Fruit fly (Drosophila melanogaster): ENCODE data around the gene Sirup.

Gene Sirup

DNA sequence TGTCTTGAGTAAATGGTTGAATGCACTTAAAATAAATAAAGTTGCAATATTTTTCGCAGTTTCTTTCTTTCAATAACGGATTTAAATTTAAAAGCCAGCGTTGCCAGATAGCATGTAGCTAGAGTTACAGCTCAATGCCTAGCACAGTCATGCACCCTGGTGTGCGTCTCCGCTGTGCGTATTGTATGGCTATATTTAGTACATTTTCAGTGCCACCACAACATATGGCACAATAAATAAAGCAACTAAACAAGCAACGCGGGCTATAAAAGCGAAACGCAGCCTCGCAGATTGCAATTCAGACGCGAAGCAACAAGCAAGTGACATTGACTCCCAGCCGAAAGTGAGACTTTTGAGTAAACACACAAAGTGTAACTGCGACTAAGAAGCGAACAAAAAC lies at the start of gene Sirup:
Sirup (plus strand) TSS at position 215 of the 400 bp plus-strand sequence.
- TF ChIP-seq CG17801 (GFP tag; optimal IDR thresholded peaks at IDR 0.05; ENCODE audit: partially characterized antibody) = no peak

DNA sequence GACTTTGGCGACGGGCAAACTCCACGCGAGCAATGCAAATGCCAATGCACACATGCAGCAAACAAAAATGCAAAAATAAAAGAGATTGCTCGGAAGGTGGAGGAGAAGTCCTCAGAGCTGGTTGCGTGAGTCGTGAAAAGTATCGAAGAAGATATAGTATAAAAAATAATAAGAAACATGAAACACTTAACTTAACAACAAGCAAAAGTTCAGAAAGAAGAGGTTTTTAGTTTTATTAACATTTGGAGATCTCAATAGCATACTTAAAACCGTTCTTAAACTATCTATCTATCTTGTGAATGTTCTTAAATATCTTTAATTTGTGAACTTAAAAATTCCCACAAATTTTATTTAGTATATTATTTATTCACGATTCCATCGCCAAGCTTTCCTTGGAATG lies 49.7 kb upstream of the Sirup start:
- TF ChIP-seq CG17801 (GFP tag; optimal IDR thresholded peaks at IDR 0.05; ENCODE audit: partially characterized antibody) = no peak

DNA sequence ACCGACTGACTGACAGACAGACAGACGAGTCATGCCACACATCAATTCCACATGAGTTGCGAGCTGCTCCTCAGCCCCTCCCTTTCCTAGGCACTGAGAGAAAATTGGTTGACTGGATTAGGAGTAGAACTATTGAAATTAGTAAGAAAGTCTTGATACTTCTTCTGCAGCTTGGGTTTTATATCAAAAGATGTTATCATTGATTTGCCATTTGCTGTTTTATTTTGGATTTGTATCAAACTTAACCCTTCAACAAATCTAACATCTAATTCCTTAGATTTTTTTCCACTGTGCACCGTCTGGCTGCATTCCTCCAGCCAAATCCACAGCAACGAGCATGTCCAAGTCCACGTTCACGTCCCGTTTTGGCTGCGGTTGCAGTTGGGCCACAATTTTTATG lies 48.9 kb upstream of the Sirup start:
- no peak for TF ChIP-seq CG17801 (GFP tag; optimal IDR thresholded peaks at IDR 0.05; ENCODE audit: partially characterized antibody)

DNA sequence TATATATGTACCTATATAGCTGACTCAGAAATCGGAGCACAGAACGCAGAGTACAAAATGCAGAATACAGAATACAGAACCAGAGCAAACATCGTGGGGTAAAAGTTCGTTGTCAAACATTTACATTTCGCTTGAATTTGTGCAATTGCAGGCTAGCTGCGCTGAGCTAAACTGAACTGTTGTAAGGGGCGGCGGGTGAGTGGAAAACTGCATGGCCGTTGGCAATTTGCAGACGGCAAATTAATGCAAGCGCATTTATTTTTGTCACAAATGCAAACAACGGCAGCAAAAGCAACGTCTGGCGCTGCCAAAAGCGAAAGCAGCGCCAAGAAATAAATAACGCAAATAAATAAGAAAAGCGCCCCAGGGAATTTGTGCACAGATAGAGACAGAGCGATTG lies 46.7 kb upstream of the Sirup start:
- TF ChIP-seq CG17801 (GFP tag; optimal IDR thresholded peaks at IDR 0.05; ENCODE audit: partially characterized antibody) = peak; percentile 37

DNA sequence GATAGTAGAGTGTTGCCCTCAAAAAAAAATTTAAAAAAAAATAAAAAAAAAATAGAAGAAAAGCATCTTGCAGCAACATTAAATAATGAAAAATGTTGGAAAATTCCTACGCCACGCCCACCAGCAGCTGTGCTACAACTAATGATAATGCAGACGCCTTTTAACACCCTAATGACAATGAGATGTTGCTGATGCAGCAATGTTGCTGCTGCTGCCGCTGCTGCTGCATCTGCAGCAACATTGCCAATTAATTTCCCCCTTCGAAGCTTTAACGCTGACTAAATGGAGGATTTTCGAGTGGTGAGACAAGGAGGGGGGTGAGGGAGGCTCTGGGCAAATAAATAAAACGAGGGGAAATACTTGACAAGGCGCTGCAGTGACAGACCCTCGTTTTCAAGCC lies 46.3 kb upstream of the Sirup start:
- no peak for TF ChIP-seq CG17801 (GFP tag; optimal IDR thresholded peaks at IDR 0.05; ENCODE audit: partially characterized antibody)

DNA sequence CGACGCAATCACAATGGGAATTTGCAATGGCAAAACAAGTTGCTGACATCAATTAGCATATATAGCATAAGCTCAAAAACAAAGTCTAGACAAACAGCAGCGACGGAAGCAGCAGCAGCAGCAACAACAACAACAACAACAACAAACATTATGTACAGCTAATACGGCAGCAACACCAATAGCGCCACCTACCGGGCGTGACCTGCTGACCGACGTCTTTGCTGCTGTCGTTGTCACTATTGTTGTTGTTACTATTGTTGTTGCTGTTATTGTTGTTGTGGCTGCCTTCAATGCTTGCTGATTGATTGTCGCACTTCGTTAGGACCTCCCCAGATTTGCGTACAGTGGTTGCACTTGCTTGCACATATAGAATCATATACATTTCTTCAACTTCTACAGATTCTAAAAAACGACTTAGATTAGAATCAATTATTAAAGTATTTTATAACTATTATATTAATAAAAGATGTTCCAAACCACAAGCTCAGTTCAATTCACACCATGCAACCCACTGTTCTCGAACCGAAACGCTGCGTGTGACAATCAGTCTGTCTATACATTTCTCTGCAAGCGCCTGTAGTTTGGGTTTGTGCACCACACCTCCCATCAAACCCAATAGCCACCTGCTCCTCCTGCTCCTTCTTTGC lies 45.2 kb upstream of the Sirup start:
- no peak for TF ChIP-seq CG17801 (GFP tag; optimal IDR thresholded peaks at IDR 0.05; ENCODE audit: partially characterized antibody)

DNA sequence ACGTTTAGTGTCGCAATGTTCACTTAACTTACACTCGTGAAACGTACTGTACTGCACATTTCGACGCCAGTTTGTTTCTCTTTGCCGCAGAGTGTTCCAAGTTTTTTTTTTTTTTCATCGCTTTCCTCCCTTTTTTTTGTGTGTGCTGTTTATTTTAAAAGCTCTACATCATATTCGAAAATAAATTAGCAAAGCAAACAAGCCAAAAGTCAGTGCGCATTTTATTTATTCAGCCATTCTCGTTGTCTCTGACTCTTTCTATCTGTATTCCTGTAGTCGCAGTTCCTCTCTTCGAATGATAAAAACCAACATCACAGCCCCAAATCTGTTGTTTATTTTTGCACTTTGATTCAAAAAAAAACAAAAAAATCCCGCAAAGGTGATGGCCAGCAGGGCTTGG lies 44.1 kb upstream of the Sirup start:
- TF ChIP-seq CG17801 (GFP tag; optimal IDR thresholded peaks at IDR 0.05; ENCODE audit: partially characterized antibody) = no peak

DNA sequence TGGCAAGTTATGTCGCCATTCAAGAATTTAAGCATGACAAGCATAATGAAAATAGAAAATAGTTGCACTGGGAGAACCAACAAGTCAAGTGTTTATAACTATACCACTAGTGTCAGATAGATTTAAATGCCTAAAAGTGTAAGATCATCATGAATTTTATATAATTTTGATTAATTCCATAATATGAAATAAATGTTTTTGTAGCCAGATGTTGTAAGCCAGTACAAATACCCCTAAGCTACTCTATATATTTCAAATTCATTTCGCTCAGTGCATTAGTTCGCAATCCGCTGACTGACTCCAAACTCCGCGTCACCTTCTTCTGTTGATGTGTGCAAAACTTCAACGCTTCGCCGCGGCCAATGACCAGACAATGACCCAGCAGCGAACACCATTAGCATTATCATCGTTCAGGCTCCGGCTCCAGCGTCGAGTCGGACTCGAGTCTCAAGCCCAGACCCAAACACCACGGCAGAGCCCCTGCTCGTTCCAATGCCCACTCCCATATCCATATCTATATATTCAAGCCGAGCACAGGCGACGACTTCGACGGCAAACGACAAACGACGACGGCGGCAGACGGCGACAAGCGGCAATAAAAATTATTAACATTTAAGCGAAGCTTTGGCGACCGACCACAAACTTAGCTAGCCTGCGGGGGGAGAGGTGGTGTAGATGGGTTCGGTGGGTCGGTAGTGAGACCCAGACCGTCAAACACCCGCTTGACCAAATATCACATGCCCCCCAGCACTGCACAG lies 42.2 kb upstream of the Sirup start:
- no peak for TF ChIP-seq CG17801 (GFP tag; optimal IDR thresholded peaks at IDR 0.05; ENCODE audit: partially characterized antibody)

DNA sequence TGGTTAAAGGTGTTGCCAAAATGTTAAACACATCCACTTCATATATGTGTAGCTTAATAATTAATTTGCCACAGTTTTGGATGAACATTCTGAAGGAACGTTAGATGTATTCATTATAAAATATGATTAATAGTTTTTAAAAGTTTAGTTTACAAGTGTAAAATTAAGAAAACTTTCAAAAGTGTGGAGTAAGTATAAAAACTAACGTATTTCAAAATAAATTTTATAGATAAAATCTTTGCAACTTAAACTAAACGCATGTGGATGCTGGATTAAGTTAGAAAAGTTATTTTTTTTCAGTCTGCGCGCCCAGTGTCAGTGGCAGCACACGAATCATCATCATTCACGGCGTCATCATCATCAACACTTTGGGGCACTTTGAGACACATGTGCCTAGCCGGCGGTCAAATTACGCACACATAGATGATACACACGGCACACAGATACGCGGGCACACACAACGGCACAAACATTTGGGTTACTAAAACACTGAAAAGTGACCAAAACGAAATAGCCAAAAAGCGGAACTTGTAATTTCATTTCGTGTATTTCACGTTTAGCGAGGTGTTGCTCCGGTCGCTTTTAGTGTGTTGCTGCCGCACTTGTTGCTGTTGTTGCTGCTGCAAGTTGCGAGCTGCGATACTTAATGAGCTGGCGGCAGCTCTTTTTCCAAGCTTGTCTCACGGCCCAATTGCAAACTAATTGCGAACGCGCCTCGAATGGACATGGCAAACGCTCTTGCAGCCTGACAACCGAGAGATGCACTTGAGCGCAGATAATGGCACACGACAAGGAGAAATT lies 41.4 kb upstream of the Sirup start:
- TF ChIP-seq CG17801 (GFP tag; optimal IDR thresholded peaks at IDR 0.05; ENCODE audit: partially characterized antibody) = no peak

DNA sequence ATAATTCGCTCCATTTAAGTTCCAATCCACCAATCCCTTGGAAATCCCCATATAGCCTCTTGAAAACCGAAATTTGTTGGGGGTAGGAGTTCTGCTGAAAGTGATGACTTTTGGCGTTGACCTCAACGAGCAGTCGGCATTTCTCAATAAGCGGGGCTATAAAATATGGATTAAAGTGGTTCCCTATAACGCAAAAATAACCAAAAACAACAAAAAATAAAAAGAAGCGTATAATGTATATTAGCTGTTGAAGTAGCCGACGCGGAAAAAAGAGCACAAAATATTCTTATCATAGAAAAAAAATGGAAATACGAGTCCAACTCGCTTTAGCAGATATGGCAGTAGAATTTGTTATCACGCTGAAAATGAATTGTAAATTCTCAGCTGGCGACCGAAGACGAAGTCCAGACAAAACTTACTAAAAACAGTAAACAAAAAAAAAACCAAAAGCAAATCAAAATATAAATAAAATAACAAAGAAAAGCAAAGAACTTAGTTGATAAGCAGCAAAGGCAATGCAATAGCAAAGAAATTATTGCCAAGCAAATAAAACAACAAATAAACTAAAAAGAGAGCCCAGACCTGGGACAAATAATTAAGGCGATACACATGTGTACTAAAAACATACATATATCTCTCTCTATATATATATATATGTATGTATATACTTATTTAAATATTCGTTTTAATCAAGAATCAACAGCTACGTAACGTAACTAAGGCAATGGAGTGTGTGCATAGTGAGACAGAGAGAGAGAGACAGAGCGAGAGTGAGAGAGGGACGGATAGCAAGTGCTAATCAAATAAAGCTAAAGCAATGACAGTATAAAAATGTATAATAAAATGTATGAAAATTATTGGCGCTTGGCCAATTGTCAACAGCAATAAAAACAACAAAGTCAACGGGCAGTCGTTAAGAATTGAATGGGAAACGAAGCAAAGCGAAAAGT lies 37.8 kb upstream of the Sirup start:
- TF ChIP-seq CG17801 (GFP tag; optimal IDR thresholded peaks at IDR 0.05; ENCODE audit: partially characterized antibody) = peak; percentile 44

DNA sequence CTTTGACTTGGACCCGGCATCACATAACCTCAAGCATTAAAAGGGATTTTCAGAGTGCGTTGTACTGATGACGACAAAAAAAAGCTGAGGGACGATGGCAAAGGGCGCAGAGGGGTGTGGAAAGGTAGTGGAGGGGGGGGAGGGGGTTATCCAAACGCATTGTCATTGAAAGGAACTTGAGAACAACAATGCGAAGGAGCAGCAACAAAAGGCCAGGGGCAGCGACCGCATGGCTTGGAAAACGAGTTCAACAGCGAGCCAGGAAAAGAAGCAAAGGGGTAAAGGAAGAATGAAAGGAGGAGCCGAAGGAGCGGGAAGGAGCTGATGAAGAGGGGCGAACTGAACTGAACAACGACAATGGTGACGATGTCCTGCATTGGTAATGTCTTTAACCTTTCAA lies 36.4 kb upstream of the Sirup start:
- no peak for TF ChIP-seq CG17801 (GFP tag; optimal IDR thresholded peaks at IDR 0.05; ENCODE audit: partially characterized antibody)

DNA sequence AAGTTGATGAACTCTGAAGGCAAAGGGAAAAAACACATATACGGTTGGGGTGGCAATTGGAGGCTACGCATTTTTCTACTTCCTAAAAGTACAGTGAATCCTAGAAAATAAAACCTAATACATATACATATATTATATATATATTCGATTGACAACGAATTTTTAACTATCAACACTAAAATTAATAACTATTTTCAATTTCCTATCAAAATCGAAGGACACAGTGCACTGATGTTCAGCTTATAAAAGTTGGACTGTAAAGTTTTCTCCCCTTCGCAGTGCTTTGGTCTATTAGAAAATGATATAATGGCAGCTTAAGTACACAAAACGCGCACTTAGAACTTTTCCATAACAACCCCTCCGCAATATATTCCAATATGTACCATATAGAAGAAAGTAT lies 35.8 kb upstream of the Sirup start:
- TF ChIP-seq CG17801 (GFP tag; optimal IDR thresholded peaks at IDR 0.05; ENCODE audit: partially characterized antibody) = no peak

DNA sequence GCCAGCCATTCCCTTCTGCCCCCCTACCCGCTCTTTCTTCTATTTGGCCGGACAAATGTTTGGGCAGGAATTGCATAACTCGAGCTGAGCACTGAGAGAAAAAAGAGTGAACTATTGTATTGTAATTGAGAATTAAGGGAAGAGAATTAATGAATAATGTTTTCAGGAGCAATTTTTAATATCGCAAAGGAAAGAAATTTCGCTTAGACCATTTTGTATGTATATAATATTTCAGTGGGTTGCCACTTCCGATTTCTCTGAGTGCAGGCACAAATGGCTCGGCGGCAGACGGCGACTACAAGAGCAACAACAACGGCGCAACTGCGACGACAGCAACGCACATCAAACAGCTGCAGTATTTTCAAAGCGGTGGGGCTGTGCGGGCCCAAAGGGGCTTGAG lies 34.1 kb upstream of the Sirup start:
- peak; percentile 38 for TF ChIP-seq CG17801 (GFP tag; optimal IDR thresholded peaks at IDR 0.05; ENCODE audit: partially characterized antibody)

DNA sequence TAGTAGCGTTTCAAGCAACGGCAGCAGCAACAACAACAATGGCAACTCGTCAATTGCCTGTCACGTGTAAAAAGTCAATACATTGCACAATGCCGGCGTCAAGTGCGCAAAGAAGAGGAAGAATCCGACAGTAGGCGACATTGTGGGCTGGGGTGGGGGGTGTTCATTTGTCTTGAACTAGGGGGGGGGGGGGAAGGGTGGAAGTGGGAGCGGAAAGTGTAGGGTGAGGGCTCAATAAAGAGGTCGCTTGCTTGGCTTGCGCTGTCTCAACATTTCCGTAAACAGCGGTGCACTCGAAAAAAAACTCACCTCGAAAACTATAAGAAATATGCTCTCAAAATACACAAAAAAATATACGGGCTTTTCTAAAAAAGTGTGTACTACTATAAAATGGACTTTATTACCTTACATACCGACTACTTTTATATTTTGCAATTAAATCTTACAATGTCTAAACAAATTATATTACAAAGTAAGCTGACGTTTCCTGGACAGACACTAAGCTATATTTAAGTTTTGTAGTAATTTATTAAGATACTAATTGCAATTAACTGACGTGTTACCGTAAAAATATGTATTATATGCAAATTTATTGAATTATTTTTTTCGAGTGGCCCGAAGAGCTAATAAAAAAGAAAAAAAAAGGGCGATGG lies 32.7 kb upstream of the Sirup start:
- TF ChIP-seq CG17801 (GFP tag; optimal IDR thresholded peaks at IDR 0.05; ENCODE audit: partially characterized antibody) = peak; percentile 3
